Worm (Caenorhabditis elegans): ENCODE measurements around the gene M01F1.8.

DNA sequence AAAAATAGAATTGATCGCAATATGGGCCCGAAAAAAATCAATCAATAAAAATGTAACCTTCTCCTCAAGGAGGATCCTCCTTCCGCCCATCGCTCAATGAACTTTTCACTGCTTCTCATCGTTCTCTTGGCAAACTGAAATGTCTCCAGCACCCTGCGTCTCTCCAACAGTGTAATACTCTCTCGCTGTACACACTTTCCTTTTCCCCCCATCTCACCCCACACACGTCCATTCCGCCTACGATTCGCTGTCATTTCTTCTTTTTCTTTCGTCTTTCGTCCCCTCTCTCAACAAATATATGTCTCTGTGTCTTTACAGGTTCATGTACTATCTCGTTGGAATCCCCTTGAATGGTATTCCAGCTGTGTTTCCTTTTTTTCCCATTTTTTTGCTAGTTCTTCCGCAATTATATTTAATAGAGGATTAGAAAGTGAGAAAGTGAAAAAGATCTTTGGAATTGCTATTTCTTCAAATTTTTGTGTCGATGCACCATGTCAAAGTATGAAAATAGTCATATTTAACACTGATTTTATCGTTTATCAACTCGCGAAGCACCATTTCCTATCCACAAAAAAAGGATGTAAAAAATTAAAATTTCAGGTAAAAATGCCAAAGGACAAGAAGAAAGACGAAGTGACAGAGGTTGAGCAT is 30.8 kb downstream of the M01F1.8 start, which contains the start of gene rsu-1:
- no peak for TF ChIP-seq ztf-4 (tag; optimal IDR thresholded peaks at IDR 0.05)
- TF ChIP-seq skn-1 (tag; optimal IDR thresholded peaks at IDR 0.05): no peak
- TF ChIP-seq ztf-11 (tag; optimal IDR thresholded peaks at IDR 0.05): no peak
- TF ChIP-seq nhr-129 (tag; optimal IDR thresholded peaks at IDR 0.05): peak; percentile 77
- no peak for TF ChIP-seq ama-1 (optimal IDR thresholded peaks at IDR 0.05)
- TF ChIP-seq unc-55 (GFP tag; optimal IDR thresholded peaks at IDR 0.05): peak; percentile 49
- peak; percentile 15 for TF ChIP-seq gmeb-1 (tag; optimal IDR thresholded peaks at IDR 0.05)
- TF ChIP-seq ceh-82 (tag; optimal IDR thresholded peaks at IDR 0.05): no peak
- TF ChIP-seq nhr-11 (tag; optimal IDR thresholded peaks at IDR 0.05): no peak

All from whole organism, L2 larva.